Worm (Caenorhabditis elegans) whole organism, mixed stage, embryonic: ENCODE measurements around the gene str-182.
A peak's percentile ranks its signal among the peaks of the same experiment; 100 is the strongest.

Source experiments
- hlh-1 ChIP-seq: fragments of 150-350 bp; optimal IDR thresholded peaks from 2 replicates; lab custom pipeline; 2014; ENCODE audit warnings: missing biosample characterization, missing genetic modification reagents, missing genetic modification characterization
- lsy-2 ChIP-seq: fragments of 150-350 bp; optimal IDR thresholded peaks from 2 replicates; lab custom pipeline; 2014; ENCODE audit warnings: missing biosample characterization, missing genetic modification characterization
- mep-1 ChIP-seq: fragments of 150-350 bp; optimal IDR thresholded peaks from 2 replicates; lab custom pipeline; 2017; ENCODE audit warnings: missing biosample characterization, missing genetic modification reagents, missing genetic modification characterization, inconsistent platforms
- mls-2 ChIP-seq: sonication (generic microtip); optimal IDR thresholded peaks from 2 replicates; lab custom pipeline; 2016; ENCODE audit warnings: mild to moderate bottlenecking, missing genetic modification characterization, moderate library complexity, missing compliant biosample characterization
- nhr-76 ChIP-seq: sonication (generic microtip); optimal IDR thresholded peaks from 2 replicates; lab custom pipeline; 2017; ENCODE audit warnings: missing biosample characterization, missing genetic modification characterization
- pha-4 ChIP-seq: fragments of 150-350 bp; optimal IDR thresholded peaks from 2 replicates; lab custom pipeline; 2018; ENCODE audit warnings: missing biosample characterization, missing genetic modification reagents, missing genetic modification characterization
- unc-39 ChIP-seq: fragments of 150-350 bp; optimal IDR thresholded peaks from 2 replicates; lab custom pipeline; 2014; ENCODE audit warnings: missing biosample characterization, missing genetic modification characterization
- unc-62 ChIP-seq: fragments of 150-350 bp; optimal IDR thresholded peaks from 2 replicates; lab custom pipeline; 2014; ENCODE audit warnings: missing biosample characterization, missing genetic modification reagents, missing genetic modification characterization

DNA sequence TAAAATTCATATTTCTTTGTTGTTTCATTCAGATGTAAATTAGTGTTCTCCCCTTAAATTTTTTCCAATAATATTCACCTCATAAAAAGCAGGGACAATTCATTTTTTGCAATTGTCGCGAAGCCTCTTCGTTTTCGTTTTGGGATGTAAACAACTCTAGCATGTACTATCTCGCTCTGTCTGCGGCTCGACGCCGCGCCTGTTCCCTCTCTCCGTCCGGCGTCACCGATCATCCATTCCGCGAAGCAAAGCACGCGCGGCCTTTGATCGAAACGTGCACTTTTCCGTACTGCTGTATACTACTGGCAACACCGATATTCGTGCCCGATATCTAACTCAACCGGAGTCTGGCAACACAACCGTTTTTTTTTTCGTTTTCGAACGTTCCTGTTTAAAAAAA lies 13.7 kb upstream of the str-182 start:
- TF ChIP-seq nhr-76 (tag; lab: Kevin White, UChicago) (no peak), lsy-2 (tag; lab: Kevin White, UChicago) (no peak), pha-4 (tag; lab: Kevin White, UChicago) (peak; percentile 75), hlh-1 (tag; lab: Kevin White, UChicago) (no peak), mep-1 (no peak), unc-62 (GFP tag; lab: Kevin White, UChicago) (no peak), mls-2 (tag; lab: Kevin White, UChicago) (no peak), unc-39 (tag; lab: Kevin White, UChicago) (no peak)
